Fruit fly (Drosophila melanogaster): ENCODE data around the gene cDIP.

cDIP gene

dm6 chr3R:21151090-21151870 is 9.6 kb downstream of the cDIP start (continued):
- no peak for TF ChIP-seq CG14965 (GFP tag; optimal IDR thresholded peaks at IDR 0.05; ENCODE audit: borderline replicate concordance)
- TF ChIP-seq Blimp-1 (GFP tag; optimal IDR thresholded peaks at IDR 0.05) = peak; percentile 38
- TF ChIP-seq slbo (GFP tag; IDR thresholded peaks at IDR 0.05) = peak; percentile 77
- no peak for TF ChIP-seq hb (GFP tag; IDR thresholded peaks at IDR 0.05; ENCODE audit: partially characterized antibody)
- no peak for TF ChIP-seq Jarid2 (GFP tag; optimal IDR thresholded peaks at IDR 0.05)
- no peak for TF ChIP-seq yki (optimal IDR thresholded peaks at IDR 0.05)
- TF ChIP-seq CG2129 (GFP tag; IDR thresholded peaks at IDR 0.05; ENCODE audit: partially characterized antibody) = no peak
- no peak for TF ChIP-seq cg (GFP tag; optimal IDR thresholded peaks at IDR 0.05)
- TF ChIP-seq Sry-β (GFP tag; optimal IDR thresholded peaks at IDR 0.05) = no peak
- TF ChIP-seq Camta (GFP tag; optimal IDR thresholded peaks at IDR 0.05) = peak; percentile 37
- no peak for TF ChIP-seq tup (GFP tag; optimal IDR thresholded peaks at IDR 0.05)
- TF ChIP-seq Max (GFP tag; optimal IDR thresholded peaks at IDR 0.05) = peak; percentile 23
- TF ChIP-seq CG4617 (GFP tag; optimal IDR thresholded peaks at IDR 0.05; ENCODE audit: borderline replicate concordance) = peak; percentile 1
- peak; percentile 66 for TF ChIP-seq CG17328 (GFP tag; IDR thresholded peaks at IDR 0.05)
- TF ChIP-seq Hmr (GFP tag; optimal IDR thresholded peaks at IDR 0.05) = peak; percentile 69
- peak; percentile 75 for TF ChIP-seq Rfx (GFP tag; IDR thresholded peaks at IDR 0.05)
- TF ChIP-seq CG16863 (GFP tag; optimal IDR thresholded peaks at IDR 0.05) = peak; percentile 6
- peak; percentile 80 for TF ChIP-seq CG2678 (tag; optimal IDR thresholded peaks at IDR 0.05)
- TF ChIP-seq ftz-f1 (GFP tag; optimal IDR thresholded peaks at IDR 0.05) = no peak
- peak; percentile 58 for TF ChIP-seq CG12391 (tag; optimal IDR thresholded peaks at IDR 0.05)
- TF ChIP-seq NfI (GFP tag; optimal IDR thresholded peaks at IDR 0.05) = peak; percentile 47
- TF ChIP-seq Dfd (GFP tag; optimal IDR thresholded peaks at IDR 0.05) = no peak
- TF ChIP-seq CG8388 (GFP tag; optimal IDR thresholded peaks at IDR 0.05) = peak; percentile 45
- TF ChIP-seq Usf (GFP tag; optimal IDR thresholded peaks at IDR 0.05) = no peak
- TF ChIP-seq CG1792 (GFP tag; optimal IDR thresholded peaks at IDR 0.05) = no peak
- TF ChIP-seq dysf (GFP tag; IDR thresholded peaks at IDR 0.05) = peak; percentile 60
- no peak for TF ChIP-seq CG10274 (GFP tag; optimal IDR thresholded peaks at IDR 0.05)
- TF ChIP-seq pzg (GFP tag; optimal IDR thresholded peaks at IDR 0.05) = no peak
- TF ChIP-seq corto (GFP tag; optimal IDR thresholded peaks at IDR 0.05) = no peak
- TF ChIP-seq Dad (GFP tag; optimal IDR thresholded peaks at IDR 0.05) = no peak
- no peak for TF ChIP-seq ac (GFP tag; optimal IDR thresholded peaks at IDR 0.05)
- peak; percentile 73 for TF ChIP-seq CG3281 (GFP tag; optimal IDR thresholded peaks at IDR 0.05)
- TF ChIP-seq Hey (tag; optimal IDR thresholded peaks at IDR 0.05) = no peak
- TF ChIP-seq CG3065 (GFP tag; optimal IDR thresholded peaks at IDR 0.05) = no peak
- TF ChIP-seq Side (GFP tag; optimal IDR thresholded peaks at IDR 0.05) = no peak
- no peak for TF ChIP-seq Doc3 (GFP tag; IDR thresholded peaks at IDR 0.05; ENCODE audit: partially characterized antibody)
- peak; percentile 63 for TF ChIP-seq Xbp1 (GFP tag; optimal IDR thresholded peaks at IDR 0.05)
- TF ChIP-seq HLH3B (GFP tag; IDR thresholded peaks at IDR 0.05) = no peak
- TF ChIP-seq luna (GFP tag; optimal IDR thresholded peaks at IDR 0.05) = no peak
- peak; percentile 83 for TF ChIP-seq CG32532 (GFP tag; IDR thresholded peaks at IDR 0.05)
- peak; percentile 33 to 51 for TF ChIP-seq dpn (GFP tag; optimal IDR thresholded peaks at IDR 0.05)
- no peak for TF ChIP-seq CG10462 (GFP tag; optimal IDR thresholded peaks at IDR 0.05)
- no peak for TF ChIP-seq CG7963 (GFP tag; IDR thresholded peaks at IDR 0.05; ENCODE audit: partially characterized antibody)
- no peak for TF ChIP-seq fru (optimal IDR thresholded peaks at IDR 0.05)
- no peak for TF ChIP-seq Adf1 (GFP tag; IDR thresholded peaks at IDR 0.05)
- TF ChIP-seq CG1603 (tag; optimal IDR thresholded peaks at IDR 0.05) = peak; percentile 49
- peak; percentile 9 for TF ChIP-seq CG18619 (GFP tag; optimal IDR thresholded peaks at IDR 0.05)
- 0 out of 2 replicates have a peak, but pooled peaks have one; percentile 4 for TF ChIP-seq sim (GFP tag; IDR thresholded peaks at IDR 0.05)
- TF ChIP-seq cad (GFP tag; optimal IDR thresholded peaks at IDR 0.05) = no peak
- peak; percentile 20 for TF ChIP-seq pum (GFP tag; optimal IDR thresholded peaks at IDR 0.05)

Data from whole organism, embryonic.